Fruit fly (Drosophila melanogaster) whole organism, larva: ENCODE data around the gene S6KL.
A peak's percentile ranks its signal among the peaks of the same experiment; 100 is the strongest.

Source experiments
- noc ChIP-seq: fragments of 200-800 bp; sonication (Bioruptor generic); optimal IDR thresholded peaks from 3 replicates; lab custom pipeline; 2019; ENCODE audit warnings: missing biosample characterization, mild to moderate bottlenecking, missing genetic modification characterization, moderate library complexity

S6KL gene

dm6 chrX:18797567-18797966 lies 9.3 kb downstream of the S6KL start, which contains the start of gene bnb:
TSS of gene bnb (minus strand) at chrX:18797687.
- TF ChIP-seq noc (tag; lab: Kevin White, UChicago), result no peak

- TF ChIP-seq noc (tag; lab: Kevin White, UChicago), result no peak
These were observed 11.1 kb downstream of the S6KL start for dm6 chrX:18799307-18799855.

- TF ChIP-seq noc (tag; lab: Kevin White, UChicago), result no peak
These were observed 11.9 kb downstream of the S6KL start for dm6 chrX:18800167-18800566.

- TF ChIP-seq noc (tag; lab: Kevin White, UChicago), result no peak
These were observed 13.0 kb downstream of the S6KL start for dm6 chrX:18801293-18801692.

dm6 chrX:18805036-18805435 lies 16.8 kb downstream of the S6KL start:
- TF ChIP-seq noc (tag; lab: Kevin White, UChicago), result no peak

dm6 chrX:18806365-18806764 lies 18.1 kb downstream of the S6KL start, which contains the start of gene CG7058:
TSS of gene CG7058 (plus strand) at chrX:18806694.
- no peak for TF ChIP-seq noc (tag; lab: Kevin White, UChicago)

- no peak for TF ChIP-seq noc (tag; lab: Kevin White, UChicago)
These were observed 23.8 kb downstream of the S6KL start for dm6 chrX:18812111-18812510.

dm6 chrX:18813049-18813448 lies 24.8 kb downstream of the S6KL start, which contains the start of gene CG42450:
TSS of gene CG42450 (plus strand) at chrX:18813297.
- no peak for TF ChIP-seq noc (tag; lab: Kevin White, UChicago)

dm6 chrX:18814373-18814772 lies 26.1 kb downstream of the S6KL start:
- TF ChIP-seq noc (tag; lab: Kevin White, UChicago), result no peak

- TF ChIP-seq noc (tag; lab: Kevin White, UChicago), result no peak
These were observed 26.7 kb downstream of the S6KL start for dm6 chrX:18814944-18815343.

dm6 chrX:18830396-18830795 lies 42.1 kb downstream of the S6KL start, which contains the start of gene CG7101:
TSS of gene CG7101 (plus strand) at chrX:18830591.
- no peak for TF ChIP-seq noc (tag; lab: Kevin White, UChicago)

- no peak for TF ChIP-seq noc (tag; lab: Kevin White, UChicago)
These were observed 44.1 kb downstream of the S6KL start, which contains the start of gene Pvf1 for dm6 chrX:18832371-18832852. TSS of gene Pvf1 (plus strand) at chrX:18832682.

- no peak for TF ChIP-seq noc (tag; lab: Kevin White, UChicago)
These were observed 46.1 kb downstream of the S6KL start for dm6 chrX:18834399-18834798.

dm6 chrX:18835003-18835402 lies 46.7 kb downstream of the S6KL start:
- TF ChIP-seq noc (tag; lab: Kevin White, UChicago), result no peak

- no peak for TF ChIP-seq noc (tag; lab: Kevin White, UChicago)
These were observed 47.2 kb downstream of the S6KL start for dm6 chrX:18835500-18835899.

dm6 chrX:18836315-18836714 lies 48.1 kb downstream of the S6KL start:
- no peak for TF ChIP-seq noc (tag; lab: Kevin White, UChicago)

- peak; percentile 37 for TF ChIP-seq noc (tag; lab: Kevin White, UChicago)
These were observed 48.8 kb downstream of the S6KL start for dm6 chrX:18837046-18837445.
